Fruit fly (Drosophila melanogaster): ENCODE results near the gene CG10300.

DNA sequence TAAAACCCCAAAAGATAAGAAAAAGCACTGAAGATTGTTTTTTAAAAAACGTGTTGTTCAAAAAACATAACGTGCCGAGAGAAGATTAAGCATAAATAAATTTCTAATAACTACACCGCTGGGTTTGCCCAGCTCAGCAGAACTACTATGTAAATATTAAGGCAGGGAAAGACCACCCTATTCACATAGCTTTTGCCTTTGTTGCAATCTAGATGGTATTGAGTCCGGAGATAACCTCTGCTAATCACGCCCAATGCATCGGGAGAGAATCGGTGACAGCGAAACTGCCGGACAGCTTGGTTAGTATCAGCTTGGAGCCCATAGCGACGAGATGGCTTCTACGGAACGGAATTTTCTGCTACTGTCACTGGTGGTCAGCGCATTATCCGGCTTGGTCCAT is 25.4 kb upstream of the CG10300 start, which contains the start of gene SPE:
- TF ChIP-seq GATAd (GFP tag; optimal IDR thresholded peaks at IDR 0.05) (no peak), OdsH (GFP tag; optimal IDR thresholded peaks at IDR 0.05) (no peak), dsf (GFP tag; optimal IDR thresholded peaks at IDR 0.05; ENCODE audit: borderline replicate concordance) (no peak), N (GFP tag; optimal IDR thresholded peaks at IDR 0.05) (no peak), Abd-B (GFP tag; optimal IDR thresholded peaks at IDR 0.05) (no peak), CG9705 (GFP tag; optimal IDR thresholded peaks at IDR 0.05) (no peak), Hr83 (GFP tag; optimal IDR thresholded peaks at IDR 0.05; ENCODE audit: poor library complexity, severe bottlenecking) (no peak), Hnf4 (GFP tag; optimal IDR thresholded peaks at IDR 0.05) (no peak), usp (GFP tag; optimal IDR thresholded peaks at IDR 0.05) (no peak)
